Fruit fly (Drosophila melanogaster): ENCODE measurements around the gene Wdr82.

The Wdr82 gene

DNA sequence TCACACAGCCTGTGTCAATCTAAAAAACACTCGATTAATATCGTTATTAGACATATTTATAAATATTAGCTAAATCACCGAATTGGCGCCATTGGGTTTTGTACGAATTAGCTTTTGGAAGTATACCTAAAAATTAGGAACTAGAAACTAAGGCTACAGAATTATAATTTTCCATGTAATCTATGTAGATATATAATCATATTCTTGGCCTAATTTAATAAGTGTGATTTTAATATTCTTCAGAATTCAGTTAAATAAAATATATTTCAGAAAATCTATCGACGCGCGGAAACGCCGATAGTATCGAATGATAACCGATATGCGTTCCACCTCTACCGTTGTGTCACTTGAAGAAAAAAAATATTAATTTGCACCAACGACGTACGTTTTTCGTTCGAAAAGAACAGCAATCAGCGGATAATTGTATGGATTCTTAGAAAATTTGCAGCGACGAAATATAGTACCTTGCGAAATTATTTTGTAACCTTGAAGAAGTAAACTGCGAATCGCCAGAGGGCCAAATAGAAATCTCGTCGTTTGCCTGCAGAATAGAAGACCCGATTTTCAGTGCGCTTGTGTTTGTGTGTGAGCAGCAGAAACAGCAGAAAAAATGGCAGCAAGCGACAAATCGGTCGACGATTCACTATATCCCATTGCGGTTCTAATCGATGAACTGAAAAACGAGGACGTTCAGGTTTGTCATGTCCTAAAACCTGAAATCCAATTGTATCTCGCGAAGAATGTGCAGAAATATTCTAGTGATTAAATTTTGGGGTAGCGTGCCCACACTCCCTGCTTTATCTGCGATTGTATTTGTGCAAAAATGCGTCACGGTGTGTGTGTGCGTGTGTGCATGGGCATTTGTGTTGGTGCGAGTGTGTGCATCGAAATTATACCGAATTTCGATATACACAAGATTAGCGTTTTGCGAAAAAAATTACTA is 8.3 kb upstream of the Wdr82 start, which contains the start of gene Pp2A-29B (continued):
- peak; percentile 28 for TF ChIP-seq CG17359 (tag; optimal IDR thresholded peaks at IDR 0.05)
- TF ChIP-seq Drgx (GFP tag; IDR thresholded peaks at IDR 0.05), result no peak
- no peak for TF ChIP-seq kah (GFP tag; optimal IDR thresholded peaks at IDR 0.05)
- peak; percentile 99 for TF ChIP-seq CG2129 (GFP tag; IDR thresholded peaks at IDR 0.05; ENCODE audit: partially characterized antibody)
- TF ChIP-seq Deaf1 (tag; optimal IDR thresholded peaks at IDR 0.05), result peak; percentile 7
- no peak for TF ChIP-seq chm (GFP tag; IDR thresholded peaks at IDR 0.05)
- TF ChIP-seq Taf1 (GFP tag; IDR thresholded peaks at IDR 0.05), result no peak
- TF ChIP-seq gcm (GFP tag; optimal IDR thresholded peaks at IDR 0.05), result no peak
- TF ChIP-seq gem (tag; optimal IDR thresholded peaks at IDR 0.05), result peak; percentile 48
- TF ChIP-seq CG8765 (GFP tag; IDR thresholded peaks at IDR 0.05), result no peak
- TF ChIP-seq CG10209 (GFP tag; optimal IDR thresholded peaks at IDR 0.05), result no peak
- no peak for TF ChIP-seq z (GFP tag; IDR thresholded peaks at IDR 0.05)
- TF ChIP-seq CG8478 (optimal IDR thresholded peaks at IDR 0.05), result peak; percentile 84
- no peak for TF ChIP-seq CG6175 (GFP tag; IDR thresholded peaks at IDR 0.05)
- TF ChIP-seq CG9609 (GFP tag; optimal IDR thresholded peaks at IDR 0.05), result no peak
- TF ChIP-seq Trl (optimal IDR thresholded peaks at IDR 0.05), result no peak
- peak; percentile 3 for TF ChIP-seq Trl (GFP tag; optimal IDR thresholded peaks at IDR 0.05)
- no peak for TF ChIP-seq dmrt99B (tag; optimal IDR thresholded peaks at IDR 0.05)
- TF ChIP-seq CG17912 (GFP tag; optimal IDR thresholded peaks at IDR 0.05), result peak; percentile 7
- no peak for TF ChIP-seq Mad (GFP tag; optimal IDR thresholded peaks at IDR 0.05)
- no peak for TF ChIP-seq Ravus (GFP tag; IDR thresholded peaks at IDR 0.05)
- TF ChIP-seq CG5180 (GFP tag; optimal IDR thresholded peaks at IDR 0.05), result no peak
- no peak for TF ChIP-seq CG1832 (GFP tag; optimal IDR thresholded peaks at IDR 0.05)
- no peak for TF ChIP-seq Myb (GFP tag; optimal IDR thresholded peaks at IDR 0.05)
- TF ChIP-seq abd-A (tag; optimal IDR thresholded peaks at IDR 0.05), result peak; percentile 89
- peak; percentile 73; the same call in 1 of the 2 replicates for TF ChIP-seq CG31441 (GFP tag; IDR thresholded peaks at IDR 0.05)
- TF ChIP-seq stc (GFP tag; IDR thresholded peaks at IDR 0.05), result no peak
- TF ChIP-seq wdn (GFP tag; IDR thresholded peaks at IDR 0.05), result no peak
- TF ChIP-seq CG31388 (GFP tag; optimal IDR thresholded peaks at IDR 0.05), result no peak
- peak; percentile 100 for TF ChIP-seq nerfin-1 (tag; optimal IDR thresholded peaks at IDR 0.05)

DNA sequence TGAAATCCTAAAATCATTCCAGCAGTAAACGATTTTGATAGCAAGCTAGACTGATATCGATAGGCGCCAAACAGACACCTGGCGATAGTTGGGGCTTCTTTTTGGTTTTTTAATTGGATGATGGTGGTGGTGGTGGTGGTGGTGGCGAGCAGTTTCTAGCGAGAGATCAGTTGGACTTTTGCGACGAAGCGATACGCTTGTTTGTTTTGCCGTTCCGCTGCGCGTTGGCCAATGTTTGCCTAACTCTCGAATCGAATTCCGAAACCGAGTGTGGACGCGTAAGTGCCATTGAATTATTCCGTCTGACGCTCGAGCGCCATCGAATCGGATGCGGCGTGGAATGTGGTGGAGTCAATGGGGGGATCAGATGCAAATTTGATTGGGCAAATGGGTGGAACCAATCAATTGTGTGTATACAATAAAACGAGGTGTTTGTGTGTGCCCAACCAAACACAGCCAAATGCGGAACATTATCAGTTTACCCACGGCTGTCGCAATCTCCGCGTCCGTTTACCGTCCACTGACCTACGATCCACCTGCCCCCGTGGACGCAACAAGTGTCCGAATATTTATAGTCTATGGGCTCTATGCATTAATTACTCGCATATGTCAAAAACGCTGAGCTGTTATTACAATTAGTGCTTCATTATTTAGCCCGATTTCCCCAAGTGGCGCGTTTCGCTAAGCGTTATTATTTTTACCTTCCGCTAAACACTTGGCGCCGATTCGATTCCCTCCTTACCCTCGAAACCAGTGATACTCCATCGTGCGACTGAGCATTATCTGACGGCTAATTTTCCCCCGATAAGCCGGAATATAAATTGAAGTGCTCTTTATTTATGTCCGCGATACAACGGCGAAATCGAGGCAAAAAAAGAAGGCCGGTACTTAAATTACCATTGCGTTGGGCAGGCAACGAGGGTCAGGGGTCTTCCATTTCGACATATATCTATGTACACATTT is 3.6 kb upstream of the Wdr82 start, which contains the start of gene CG17292:
CG17292 (plus strand) TSS at position 91 of the 963 bp plus-strand sequence.
- TF ChIP-seq kah (GFP tag; optimal IDR thresholded peaks at IDR 0.05), result peak; percentile 86
- TF ChIP-seq Pdp1 (GFP tag; optimal IDR thresholded peaks at IDR 0.05), result peak in 1 of 2 experiments; percentile 56
- TF ChIP-seq CG18011 (GFP tag; optimal IDR thresholded peaks at IDR 0.05), result peak; percentile 39
- no peak for TF ChIP-seq CG6654 (GFP tag; optimal IDR thresholded peaks at IDR 0.05)
- peak; percentile 27 for TF ChIP-seq NfI (GFP tag; optimal IDR thresholded peaks at IDR 0.05)
- TF ChIP-seq p53 (GFP tag; optimal IDR thresholded peaks at IDR 0.05), result no peak
- peak; percentile 70 for TF ChIP-seq oc (tag; optimal IDR thresholded peaks at IDR 0.05)
- no peak for TF ChIP-seq CG8388 (GFP tag; optimal IDR thresholded peaks at IDR 0.05)
- TF ChIP-seq HmgD (GFP tag; optimal IDR thresholded peaks at IDR 0.05), result peak; percentile 16
- TF ChIP-seq ken (GFP tag; IDR thresholded peaks at IDR 0.05), result peak; percentile 62; the same call in 2 of the 3 replicates
- peak; percentile 22 for TF ChIP-seq D19A (tag; optimal IDR thresholded peaks at IDR 0.05)
- TF ChIP-seq Hmr (GFP tag; optimal IDR thresholded peaks at IDR 0.05), result peak; percentile 81
- no peak for TF ChIP-seq lola (GFP tag; optimal IDR thresholded peaks at IDR 0.05)
- no peak for TF ChIP-seq h (optimal IDR thresholded peaks at IDR 0.05)
- TF ChIP-seq Vsx1 (GFP tag; optimal IDR thresholded peaks at IDR 0.05), result peak; percentile 62
- TF ChIP-seq CG31441 (GFP tag; IDR thresholded peaks at IDR 0.05), result 0 out of 2 replicates have a peak, but pooled peaks have one; percentile 11
- peak; percentile 74; the same call in 1 of the 2 replicates for TF ChIP-seq CG14014 (GFP tag; IDR thresholded peaks at IDR 0.05)
- TF ChIP-seq sens-2 (GFP tag; IDR thresholded peaks at IDR 0.05), result no peak
- TF ChIP-seq pb (GFP tag; optimal IDR thresholded peaks at IDR 0.05), result no peak
- peak; percentile 72 for TF ChIP-seq CG32532 (GFP tag; IDR thresholded peaks at IDR 0.05)

Measured in whole organism, embryonic.